Worm (Caenorhabditis elegans): ENCODE data around the gene gcy-14.

Gene gcy-14

ce11 chrV:14847291-14847915, 20.7 kb downstream of the gcy-14 start, which contains the start of gene ret-1 (continued):
- TF ChIP-seq sox-2 (GFP tag; IDR thresholded peaks at IDR 0.05) (no peak), pros-1 (tag; optimal IDR thresholded peaks at IDR 0.05) (no peak), mec-3 (tag; optimal IDR thresholded peaks at IDR 0.05; ENCODE audit: borderline replicate concordance) (no peak)

- TF ChIP-seq T23F11.4 (GFP tag; optimal IDR thresholded peaks at IDR 0.05) (no peak), madf-2 (tag; optimal IDR thresholded peaks at IDR 0.05) (no peak), ceh-45 (GFP tag; IDR thresholded peaks at IDR 0.05) (no peak), nhr-11 (tag; optimal IDR thresholded peaks at IDR 0.05) (no peak), syd-9 (tag; optimal IDR thresholded peaks at IDR 0.05) (no peak), pros-1 (tag; optimal IDR thresholded peaks at IDR 0.05) (no peak), rnt-1 (tag; optimal IDR thresholded peaks at IDR 0.05) (no peak), nhr-232 (tag; optimal IDR thresholded peaks at IDR 0.05) (no peak), hlh-6 (tag; optimal IDR thresholded peaks at IDR 0.05) (no peak), unc-86 (tag; optimal IDR thresholded peaks at IDR 0.05) (no peak), C38D4.7 (GFP tag; optimal IDR thresholded peaks at IDR 0.05) (no peak), sox-4 (tag; optimal IDR thresholded peaks at IDR 0.05) (no peak), che-1 (tag; optimal IDR thresholded peaks at IDR 0.05) (no peak), dve-1 (tag; optimal IDR thresholded peaks at IDR 0.05) (no peak)
Measured at ce11 chrV:14841660-14842059, 26.4 kb downstream of the gcy-14 start.

- TF ChIP-seq ceh-34 (tag; optimal IDR thresholded peaks at IDR 0.05) (no peak), unc-42 (tag; optimal IDR thresholded peaks at IDR 0.05) (no peak), K02D7.2 (tag; optimal IDR thresholded peaks at IDR 0.05) (no peak), T23F11.4 (GFP tag; optimal IDR thresholded peaks at IDR 0.05) (no peak), K09A11.1 (tag; optimal IDR thresholded peaks at IDR 0.05; ENCODE audit: insufficient read depth) (no peak), tbx-7 (tag; optimal IDR thresholded peaks at IDR 0.05) (no peak), ceh-31 (tag; optimal IDR thresholded peaks at IDR 0.05) (no peak), fax-1 (tag; optimal IDR thresholded peaks at IDR 0.05) (no peak), C08G9.2 (tag; optimal IDR thresholded peaks at IDR 0.05) (no peak), mec-3 (tag; optimal IDR thresholded peaks at IDR 0.05; ENCODE audit: borderline replicate concordance) (no peak), lim-6 (tag; optimal IDR thresholded peaks at IDR 0.05) (no peak), ceh-24 (tag; optimal IDR thresholded peaks at IDR 0.05) (no peak), elt-4 (tag; optimal IDR thresholded peaks at IDR 0.05) (no peak), pha-4 (tag; optimal IDR thresholded peaks at IDR 0.05) (no peak), unc-55 (GFP tag; optimal IDR thresholded peaks at IDR 0.05) (no peak), ref-2 (tag; optimal IDR thresholded peaks at IDR 0.05) (no peak), ahr-1 (tag; optimal IDR thresholded peaks at IDR 0.05) (no peak), ceh-19 (GFP tag; optimal IDR thresholded peaks at IDR 0.05) (no peak)
Measured at ce11 chrV:14838130-14838529, 30.0 kb downstream of the gcy-14 start.

ce11 chrV:14835075-14835991, 32.7 kb downstream of the gcy-14 start:
- no peak for TF ChIP-seq ceh-30 (tag; optimal IDR thresholded peaks at IDR 0.05)
- peak; percentile 39 for TF ChIP-seq unc-42 (tag; optimal IDR thresholded peaks at IDR 0.05)

- TF ChIP-seq nfya-1 (tag; optimal IDR thresholded peaks at IDR 0.05): peak; percentile 27
- TF ChIP-seq ceh-14 (tag; optimal IDR thresholded peaks at IDR 0.05): peak; percentile 39
- no peak for TF ChIP-seq ceh-34 (tag; optimal IDR thresholded peaks at IDR 0.05)
- peak; percentile 68 for TF ChIP-seq unc-42 (tag; optimal IDR thresholded peaks at IDR 0.05)
- TF ChIP-seq elt-2 (tag; optimal IDR thresholded peaks at IDR 0.05): no peak
- peak; percentile 55 for TF ChIP-seq tbx-2 (tag; optimal IDR thresholded peaks at IDR 0.05)
- TF ChIP-seq unc-55 (GFP tag; optimal IDR thresholded peaks at IDR 0.05): peak; percentile 37
- no peak for TF ChIP-seq nhr-232 (tag; optimal IDR thresholded peaks at IDR 0.05)
- TF ChIP-seq zip-5 (tag; optimal IDR thresholded peaks at IDR 0.05): no peak
- no peak for TF ChIP-seq ama-1 (optimal IDR thresholded peaks at IDR 0.05)
- no peak for TF ChIP-seq odd-2 (tag; optimal IDR thresholded peaks at IDR 0.05)
- no peak for TF ChIP-seq pqm-1 (tag; optimal IDR thresholded peaks at IDR 0.05)
- peak; percentile 80 for TF ChIP-seq ceh-31 (tag; optimal IDR thresholded peaks at IDR 0.05)
- peak; percentile 59 for TF ChIP-seq ceh-48 (tag; optimal IDR thresholded peaks at IDR 0.05)
- TF ChIP-seq tbx-7 (tag; optimal IDR thresholded peaks at IDR 0.05): no peak
- TF ChIP-seq gmeb-2 (tag; optimal IDR thresholded peaks at IDR 0.05): no peak
- TF ChIP-seq ref-2 (tag; optimal IDR thresholded peaks at IDR 0.05): peak; percentile 11
Measured at ce11 chrV:14833219-14833618, 34.9 kb downstream of the gcy-14 start.
